Worm (Caenorhabditis elegans): ENCODE data around the gene B0432.11.

ce11 chrII:296911-297440 is 2.5 kb upstream of the B0432.11 start, which contains the start of the genes clec-117 and B0432.1:
- TF ChIP-seq ztf-3 (GFP tag; optimal IDR thresholded peaks at IDR 0.05) (no peak), madf-8 (GFP tag; conservative IDR thresholded peaks at IDR 0.05) (no peak), mes-4 (tag; optimal IDR thresholded peaks at IDR 0.05) (no peak), F33H1.4 (GFP tag; IDR thresholded peaks at IDR 0.05) (no peak), somi-1 (GFP tag; optimal IDR thresholded peaks at IDR 0.05) (no peak), nhr-120 (GFP tag; IDR thresholded peaks at IDR 0.05) (no peak), ceh-91 (GFP tag; IDR thresholded peaks at IDR 0.05) (no peak), B0336.3 (GFP tag; IDR thresholded peaks at IDR 0.05) (no peak), unc-62 (GFP tag; optimal IDR thresholded peaks at IDR 0.05) (no peak), lir-1 (GFP tag; conservative IDR thresholded peaks at IDR 0.05) (no peak), madf-3 (GFP tag; IDR thresholded peaks at IDR 0.05) (no peak), gei-17 (GFP tag; optimal IDR thresholded peaks at IDR 0.05) (no peak), him-1 (tag; optimal IDR thresholded peaks at IDR 0.05) (no peak), ama-1 (optimal IDR thresholded peaks at IDR 0.05) (no peak), ama-1 (GFP tag; optimal IDR thresholded peaks at IDR 0.05) (no peak)

All from whole organism, young adult.